Worm (Caenorhabditis elegans): ENCODE data around the gene oac-8.

DNA sequence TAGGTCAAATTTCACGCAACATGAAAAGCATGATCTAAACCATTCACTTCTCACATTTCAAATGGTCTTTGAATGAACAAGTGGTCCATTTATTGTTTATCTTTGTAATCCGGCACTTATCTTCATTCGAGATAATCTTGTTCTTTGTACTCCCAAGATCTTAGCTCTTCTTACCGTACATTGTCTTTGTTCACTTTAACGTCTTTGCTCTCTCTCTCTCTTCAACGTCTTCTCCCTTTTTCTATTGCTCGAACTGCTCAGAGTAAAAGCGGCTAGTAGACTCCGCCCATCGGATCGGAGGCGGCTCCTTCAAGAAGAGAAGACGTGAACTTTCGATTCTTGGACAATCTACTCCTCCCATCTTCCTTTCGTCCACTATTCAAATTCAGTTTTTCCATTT, 52.3 kb downstream of the oac-8 start, which contains the start of gene F56C4.1:
- TF ChIP-seq ztf-29 (GFP tag; IDR thresholded peaks at IDR 0.05) (no peak), tab-1 (GFP tag; IDR thresholded peaks at IDR 0.05) (no peak), ztf-23 (GFP tag; IDR thresholded peaks at IDR 0.05) (no peak), flt-1 (GFP tag; IDR thresholded peaks at IDR 0.05) (no peak)
